Worm (Caenorhabditis elegans): Measurements from ENCODE around the gene cyp-33C2.

cyp-33C2 gene

DNA sequence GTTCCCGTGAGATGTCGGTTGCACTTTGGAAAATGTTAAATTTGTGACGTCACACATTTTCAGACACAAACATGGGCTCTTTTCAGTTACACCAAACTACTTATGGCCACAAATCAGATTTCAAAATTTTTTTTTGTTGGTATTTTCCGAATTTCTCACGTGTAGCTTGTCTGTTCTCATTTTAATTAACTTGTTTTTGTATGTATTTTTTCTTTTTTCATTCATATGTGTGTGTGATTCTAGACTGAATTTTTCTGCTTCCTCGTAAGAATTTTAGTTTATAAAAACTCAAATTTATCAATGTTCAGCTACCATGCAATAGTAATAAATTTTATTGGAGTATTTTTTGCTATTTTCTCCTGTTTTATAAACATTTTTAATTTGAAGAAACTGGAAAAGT, 26.5 kb upstream of the cyp-33C2 start, which contains the start of gene srbc-22:
Gene srbc-22 (plus strand): TSS at position 301 of the 400 bp plus-strand sequence.
- TF ChIP-seq sem-2 (GFP tag; optimal IDR thresholded peaks at IDR 0.05) (no peak), mep-1 (tag; optimal IDR thresholded peaks at IDR 0.05) (no peak), zip-8 (tag; optimal IDR thresholded peaks at IDR 0.05) (peak; percentile 23), ces-1 (GFP tag; optimal IDR thresholded peaks at IDR 0.05) (no peak), nhr-28 (tag; optimal IDR thresholded peaks at IDR 0.05) (no peak)

DNA sequence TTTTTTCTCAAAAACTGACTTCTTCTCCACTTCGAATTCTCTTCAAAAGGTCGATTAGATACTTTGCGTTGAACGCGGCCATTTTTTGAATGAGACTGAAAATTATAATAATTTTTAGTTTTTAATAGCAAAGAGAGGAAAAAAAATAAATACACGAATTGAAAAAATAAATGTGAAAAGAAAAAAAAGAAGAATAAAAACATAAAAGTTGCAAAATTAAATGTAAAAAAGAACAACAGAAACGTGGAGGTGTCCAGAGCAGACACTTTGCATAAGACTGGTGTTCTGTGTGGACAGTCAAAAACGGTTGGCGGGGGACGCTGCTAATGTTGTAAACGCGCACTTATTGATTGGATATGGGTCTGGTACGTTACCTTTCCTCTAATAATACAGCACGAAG, 24.0 kb upstream of the cyp-33C2 start, which contains the start of gene C45H4.14:
Gene C45H4.14 (minus strand): TSS at position 101 of the 400 bp plus-strand sequence.
- TF ChIP-seq M03D4.4 (tag; optimal IDR thresholded peaks at IDR 0.05) = no peak

DNA sequence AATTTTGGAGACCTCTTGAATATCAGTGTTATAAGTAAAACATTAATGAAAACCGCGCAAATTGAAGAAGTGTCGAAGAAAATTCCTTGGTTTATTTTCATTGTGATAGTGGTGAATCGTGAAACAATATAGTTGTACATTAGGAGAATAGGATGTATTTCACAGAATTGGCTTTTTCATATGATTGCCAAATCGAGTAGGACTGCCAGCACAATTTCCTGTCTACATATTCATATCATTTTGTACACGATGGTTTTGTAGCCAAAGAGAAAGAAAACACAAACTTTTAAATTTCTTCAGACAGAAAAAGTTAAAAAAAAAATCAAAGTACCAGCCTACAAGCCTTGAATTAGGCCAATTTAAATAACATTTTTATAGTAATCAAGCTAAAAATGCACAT, 19.6 kb upstream of the cyp-33C2 start, which contains the start of gene str-255:
Gene str-255 (minus strand): TSS at position 101 of the 400 bp plus-strand sequence.
- no peak for TF ChIP-seq ztf-11 (tag; optimal IDR thresholded peaks at IDR 0.05)
- no peak for TF ChIP-seq ceh-39 (tag; optimal IDR thresholded peaks at IDR 0.05)
- no peak for TF ChIP-seq tbx-8 (GFP tag; optimal IDR thresholded peaks at IDR 0.05)
- TF ChIP-seq unc-120 (tag; optimal IDR thresholded peaks at IDR 0.05; ENCODE audit: poor library complexity, severe bottlenecking) = no peak

DNA sequence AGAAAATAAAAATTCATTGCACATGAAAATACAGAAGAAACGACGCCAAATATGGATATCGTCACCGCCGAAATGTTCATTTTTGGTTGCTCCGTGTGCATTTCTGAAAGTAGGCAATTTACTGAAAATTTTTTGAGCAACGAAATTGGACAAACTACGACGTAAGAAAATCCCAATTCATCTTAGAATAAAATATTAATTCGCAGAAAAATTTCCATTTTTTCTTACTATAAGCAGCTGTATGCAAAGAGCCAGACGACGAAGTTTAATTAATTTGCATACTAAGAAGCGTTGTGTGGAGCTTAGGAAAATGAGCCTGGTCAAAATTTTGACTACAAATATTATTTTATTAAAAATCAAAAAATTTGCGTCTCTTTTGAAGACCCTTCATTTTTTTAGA, 16.6 kb upstream of the cyp-33C2 start, which contains the start of gene srbc-19:
Gene srbc-19 (minus strand): TSS at position 101 of the 400 bp plus-strand sequence.
- no peak for TF ChIP-seq unc-120 (tag; optimal IDR thresholded peaks at IDR 0.05; ENCODE audit: poor library complexity, severe bottlenecking)
- TF ChIP-seq hlh-1 (tag; optimal IDR thresholded peaks at IDR 0.05) = no peak
- TF ChIP-seq pha-4 (tag; optimal IDR thresholded peaks at IDR 0.05) = no peak
- TF ChIP-seq elt-1 (tag; optimal IDR thresholded peaks at IDR 0.05; ENCODE audit: borderline replicate concordance, insufficient read depth) = no peak
- no peak for TF ChIP-seq ztf-11 (tag; optimal IDR thresholded peaks at IDR 0.05)
- no peak for TF ChIP-seq zip-8 (tag; optimal IDR thresholded peaks at IDR 0.05)
- TF ChIP-seq mab-5 (tag; optimal IDR thresholded peaks at IDR 0.05) = no peak
- TF ChIP-seq bed-3 (GFP tag; optimal IDR thresholded peaks at IDR 0.05) = no peak
- no peak for TF ChIP-seq M03D4.4 (tag; optimal IDR thresholded peaks at IDR 0.05)
- no peak for TF ChIP-seq ceh-39 (tag; optimal IDR thresholded peaks at IDR 0.05)
- TF ChIP-seq blmp-1 (tag; optimal IDR thresholded peaks at IDR 0.05) = no peak
- TF ChIP-seq lin-13 (tag; optimal IDR thresholded peaks at IDR 0.05) = no peak
- TF ChIP-seq unc-62 (GFP tag; optimal IDR thresholded peaks at IDR 0.05) = no peak
- no peak for TF ChIP-seq nhr-76 (tag; optimal IDR thresholded peaks at IDR 0.05)

DNA sequence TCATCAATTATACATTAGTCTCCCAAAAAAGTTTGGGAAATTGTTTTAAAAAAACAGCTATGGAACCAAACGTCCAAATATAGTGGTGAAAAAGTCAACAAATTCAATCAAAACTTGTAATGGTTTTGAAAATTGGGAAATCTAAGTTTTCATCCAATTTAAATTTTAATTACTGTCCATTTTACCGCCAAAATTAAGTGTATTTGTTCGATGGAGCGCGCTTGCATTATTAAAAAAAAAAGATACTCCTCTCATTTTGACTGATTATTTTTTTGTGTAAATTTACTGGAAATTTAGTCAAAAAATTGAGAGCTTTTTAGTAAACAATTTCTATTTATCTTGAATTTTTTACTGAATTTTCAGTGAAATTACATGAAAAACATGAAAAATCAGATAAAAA, 8.8 kb upstream of the cyp-33C2 start:
- TF ChIP-seq elt-3 (tag; optimal IDR thresholded peaks at IDR 0.05) (no peak), unc-120 (tag; optimal IDR thresholded peaks at IDR 0.05; ENCODE audit: poor library complexity, severe bottlenecking) (no peak), lin-13 (tag; optimal IDR thresholded peaks at IDR 0.05) (no peak), ceh-43 (GFP tag; optimal IDR thresholded peaks at IDR 0.05) (no peak), nhr-28 (tag; optimal IDR thresholded peaks at IDR 0.05) (no peak), nhr-76 (tag; optimal IDR thresholded peaks at IDR 0.05) (no peak), unc-39 (tag; optimal IDR thresholded peaks at IDR 0.05) (no peak), lsy-2 (tag; optimal IDR thresholded peaks at IDR 0.05) (no peak), ham-2 (GFP tag; optimal IDR thresholded peaks at IDR 0.05) (no peak), hlh-1 (tag; optimal IDR thresholded peaks at IDR 0.05) (no peak), snpc-4 (tag; optimal IDR thresholded peaks at IDR 0.05) (no peak), mls-2 (tag; optimal IDR thresholded peaks at IDR 0.05) (no peak), sem-2 (GFP tag; optimal IDR thresholded peaks at IDR 0.05) (no peak), nhr-237 (tag; optimal IDR thresholded peaks at IDR 0.05) (no peak), ces-1 (GFP tag; optimal IDR thresholded peaks at IDR 0.05) (no peak), M03D4.4 (tag; optimal IDR thresholded peaks at IDR 0.05) (no peak), drap-1 (GFP tag; optimal IDR thresholded peaks at IDR 0.05) (no peak), nhr-2 (tag; optimal IDR thresholded peaks at IDR 0.05) (no peak)

DNA sequence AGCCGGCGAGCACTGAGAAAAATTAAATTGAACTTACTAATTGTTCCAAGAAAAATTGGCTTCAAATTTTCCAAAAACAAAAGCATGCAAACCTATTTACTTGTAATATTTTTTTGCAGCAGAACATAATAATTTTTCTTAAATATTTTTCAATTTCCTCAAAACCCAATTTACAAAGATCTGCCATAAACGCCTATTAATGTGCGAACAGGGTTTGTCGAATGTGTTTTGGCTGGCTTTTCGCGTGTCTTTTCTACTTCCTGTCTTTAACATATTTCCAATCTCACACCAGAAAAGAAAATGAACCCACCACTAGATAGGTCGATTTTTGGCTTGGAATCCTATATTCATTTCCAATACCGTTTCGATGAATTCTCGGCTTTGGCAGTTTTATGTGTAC, 8.0 kb upstream of the cyp-33C2 start, which contains the start of gene C45H4.18:
Gene C45H4.18 (plus strand): TSS at position 301 of the 400 bp plus-strand sequence.
- TF ChIP-seq flh-1 (GFP tag; optimal IDR thresholded peaks at IDR 0.05) (no peak), ces-1 (GFP tag; optimal IDR thresholded peaks at IDR 0.05) (no peak), bed-3 (GFP tag; optimal IDR thresholded peaks at IDR 0.05) (no peak), tbx-8 (GFP tag; optimal IDR thresholded peaks at IDR 0.05) (no peak), unc-39 (tag; optimal IDR thresholded peaks at IDR 0.05) (no peak), lsy-2 (tag; optimal IDR thresholded peaks at IDR 0.05) (no peak), blmp-1 (tag; optimal IDR thresholded peaks at IDR 0.05) (no peak), sem-2 (GFP tag; optimal IDR thresholded peaks at IDR 0.05) (no peak), unc-120 (tag; optimal IDR thresholded peaks at IDR 0.05; ENCODE audit: poor library complexity, severe bottlenecking) (no peak), elt-3 (tag; optimal IDR thresholded peaks at IDR 0.05) (no peak)

All from whole organism, mixed stage, embryonic.